Fruit fly (Drosophila melanogaster) whole organism, embryonic: ENCODE data around the gene sno.

Experiments used
- Awh ChIP-seq: fragments of 200-800 bp; sonication (Bioruptor generic); IDR thresholded peaks from 2 replicates; pipeline ENCODE4, ENCODE4 v1.3.6; 2022; ENCODE audit warnings: missing biosample characterization, missing genetic modification characterization
- Bgb ChIP-seq: fragments of 200-800 bp; sonication (Bioruptor generic); IDR thresholded peaks from 2 replicates; pipeline ENCODE4 v1.3.6; 2022; ENCODE audit warnings: missing biosample characterization, missing genetic modification characterization; ENCODE audit not compliant: partially characterized antibody
- Bteb2 ChIP-seq: fragments of 200-800 bp; sonication (Bioruptor generic); optimal IDR thresholded peaks from 2 replicates; lab custom pipeline; 2016; ENCODE audit warnings: missing biosample characterization, missing genetic modification characterization
- C15 ChIP-seq: fragments of 200-800 bp; sonication (Bioruptor generic); IDR thresholded peaks from 3 replicates; pipeline ENCODE4 v1.3.6; 2022; ENCODE audit warnings: missing biosample characterization, missing genetic modification characterization
- CG11247 ChIP-seq: fragments of 200-800 bp; sonication (Bioruptor generic); IDR thresholded peaks from 2 replicates; pipeline ENCODE4 v1.3.6; 2022; ENCODE audit warnings: missing biosample characterization, missing genetic modification characterization
- CG11560 ChIP-seq: fragments of 200-800 bp; sonication (Bioruptor generic); IDR thresholded peaks from 3 replicates; pipeline ENCODE4 v1.3.6; 2022; ENCODE audit warnings: missing biosample characterization, missing genetic modification characterization
- CG12236 ChIP-seq: fragments of 200-800 bp; sonication (Bioruptor generic); optimal IDR thresholded peaks from 2 replicates; lab custom pipeline; 2016; ENCODE audit warnings: missing biosample characterization, missing genetic modification characterization
- CG14050 ChIP-seq: fragments of 200-800 bp; sonication (Bioruptor generic); IDR thresholded peaks from 3 replicates; pipeline ENCODE4 v1.3.6; 2022; ENCODE audit warnings: missing biosample characterization, missing genetic modification characterization
- CG15514 ChIP-seq: fragments of 200-800 bp; sonication (Bioruptor generic); optimal IDR thresholded peaks from 3 replicates; lab custom pipeline; 2017; ENCODE audit warnings: missing biosample characterization, missing genetic modification characterization, mild to moderate bottlenecking, moderate library complexity, missing genetic modification reagents
- CG1603 ChIP-seq: fragments of 200-800 bp; sonication (Bioruptor generic); optimal IDR thresholded peaks from 2 replicates; lab custom pipeline; 2019; ENCODE audit warnings: missing biosample characterization, mild to moderate bottlenecking, missing genetic modification characterization, moderate library complexity
- CG30020 ChIP-seq: fragments of 200-800 bp; optimal IDR thresholded peaks from 2 replicates; lab custom pipeline; 2019; ENCODE audit warnings: missing biosample characterization, mild to moderate bottlenecking, missing genetic modification characterization, moderate library complexity
- CG3065 ChIP-seq: fragments of 200-800 bp; sonication (Bioruptor generic); optimal IDR thresholded peaks from 2 replicates; lab custom pipeline; 2016; ENCODE audit warnings: missing biosample characterization, missing genetic modification characterization
- CG31388 ChIP-seq: fragments of 200-800 bp; sonication (Bioruptor generic); optimal IDR thresholded peaks from 2 replicates; lab custom pipeline; 2016; ENCODE audit warnings: missing biosample characterization, missing genetic modification characterization
- CG32772 ChIP-seq: fragments of 200-800 bp; sonication (Bioruptor generic); IDR thresholded peaks from 2 replicates; pipeline ENCODE4 v1.3.6; 2022; ENCODE audit warnings: missing biosample characterization, missing genetic modification characterization
- CG3995 ChIP-seq: fragments of 200-800 bp; sonication (Bioruptor generic); optimal IDR thresholded peaks from 3 replicates; lab custom pipeline; 2016; ENCODE audit warnings: missing biosample characterization, missing genetic modification characterization
- CG4282 ChIP-seq: fragments of 200-800 bp; sonication (Bioruptor generic); optimal IDR thresholded peaks from 2 replicates; lab custom pipeline; 2016; ENCODE audit warnings: missing biosample characterization, missing genetic modification characterization
- CG4360 ChIP-seq: fragments of 200-800 bp; sonication (Bioruptor generic); IDR thresholded peaks from 2 replicates; pipeline ENCODE4 v1.3.6; 2022; ENCODE audit warnings: missing biosample characterization, missing genetic modification characterization
- CG7372 ChIP-seq: fragments of 200-800 bp; sonication (Bioruptor generic); IDR thresholded peaks from 2 replicates; pipeline ENCODE4 v1.3.6; 2022; ENCODE audit warnings: missing biosample characterization, missing genetic modification characterization
- CG7745 ChIP-seq: fragments of 200-800 bp; sonication (Bioruptor generic); optimal IDR thresholded peaks from 2 replicates; lab custom pipeline; 2018; ENCODE audit warnings: missing biosample characterization, mild to moderate bottlenecking, missing genetic modification characterization, moderate library complexity
- CG8281 ChIP-seq: fragments of 200-800 bp; sonication (Bioruptor generic); optimal IDR thresholded peaks from 2 replicates; lab custom pipeline; 2018; ENCODE audit warnings: missing biosample characterization, mild to moderate bottlenecking, missing genetic modification characterization, moderate library complexity
- CG8290 ChIP-seq, 3 experiments: fragments of 200-800 bp; sonication (Bioruptor generic); optimal IDR thresholded peaks; 2 replicates each; lab custom pipeline; 2016 to 2019; ENCODE audit warnings: missing biosample characterization in 3 of 3, missing genetic modification characterization in 3 of 3, mild to moderate bottlenecking in 2 of 3, moderate library complexity in 1 of 3
- CG8944 ChIP-seq: fragments of 200-800 bp; sonication (Bioruptor generic); optimal IDR thresholded peaks from 3 replicates; lab custom pipeline; 2016; ENCODE audit warnings: missing biosample characterization, missing genetic modification characterization
- CG9215 ChIP-seq: fragments of 200-800 bp; sonication (Bioruptor generic); IDR thresholded peaks from 2 replicates; pipeline ENCODE4 v1.3.6; 2022; ENCODE audit warnings: missing biosample characterization, missing genetic modification characterization
- CG9609 ChIP-seq: fragments of 200-800 bp; sonication (Bioruptor generic); optimal IDR thresholded peaks from 3 replicates; lab custom pipeline; 2016; ENCODE audit warnings: missing biosample characterization, missing genetic modification characterization
- CG9797 ChIP-seq: fragments of 200-800 bp; sonication (Bioruptor generic); optimal IDR thresholded peaks from 3 replicates; lab custom pipeline; 2018; ENCODE audit warnings: missing biosample characterization, mild to moderate bottlenecking, missing genetic modification characterization
- Doc3 ChIP-seq: fragments of 200-800 bp; sonication (Bioruptor generic); IDR thresholded peaks from 3 replicates; pipeline ENCODE4 v1.3.6; 2022; ENCODE audit warnings: missing biosample characterization, missing genetic modification characterization; ENCODE audit not compliant: partially characterized antibody
- ERR ChIP-seq: fragments of 200-800 bp; sonication (Bioruptor generic); optimal IDR thresholded peaks from 2 replicates; lab custom pipeline; 2016; ENCODE audit warnings: missing biosample characterization, missing genetic modification characterization
- Ets65A ChIP-seq: fragments of 200-800 bp; sonication (Bioruptor generic); peaks from one replicate; lab custom pipeline; 2016; ENCODE audit warnings: missing biosample characterization, missing genetic modification characterization
- HmgZ ChIP-seq: fragments of 200-800 bp; sonication (Bioruptor generic); optimal IDR thresholded peaks from 2 replicates; lab custom pipeline; 2018; ENCODE audit warnings: missing biosample characterization, mild to moderate bottlenecking, missing genetic modification characterization
- NFAT ChIP-seq: fragments of 200-800 bp; sonication (Bioruptor generic); IDR thresholded peaks from 2 replicates; pipeline ENCODE4 v1.3.6; 2022; ENCODE audit warnings: missing biosample characterization, missing genetic modification characterization
- Rfx ChIP-seq: fragments of 200-800 bp; sonication (Bioruptor generic); IDR thresholded peaks from 2 replicates; pipeline ENCODE4 v1.3.6; 2022; ENCODE audit warnings: missing biosample characterization, missing genetic modification characterization
- Spps ChIP-seq: fragments of 200-800 bp; sonication (Bioruptor generic); optimal IDR thresholded peaks from 2 replicates; lab custom pipeline; 2018; ENCODE audit warnings: missing biosample characterization, mild to moderate bottlenecking, missing genetic modification characterization
- Usf ChIP-seq: fragments of 200-800 bp; sonication (Bioruptor generic); optimal IDR thresholded peaks from 2 replicates; lab custom pipeline; 2017; ENCODE audit warnings: missing genotype, missing biosample characterization, missing genetic modification characterization
- Xbp1 ChIP-seq: fragments of 200-800 bp; sonication (Bioruptor generic); optimal IDR thresholded peaks from 3 replicates; lab custom pipeline; 2016; ENCODE audit warnings: missing biosample characterization, mild to moderate bottlenecking, missing genetic modification characterization
- bcd ChIP-seq: fragments of 200-800 bp; sonication (Bioruptor generic); optimal IDR thresholded peaks from 2 replicates; lab custom pipeline; 2017; ENCODE audit warnings: missing biosample characterization, mild to moderate bottlenecking, missing genetic modification characterization
- cad ChIP-seq: fragments of >200 bp; optimal IDR thresholded peaks from 2 replicates; lab custom pipeline; 2017; ENCODE audit warnings: missing biosample characterization, missing genetic modification characterization
- cg ChIP-seq: fragments of 200-800 bp; sonication (Bioruptor generic); optimal IDR thresholded peaks from 3 replicates; lab custom pipeline; 2019; ENCODE audit warnings: missing biosample characterization, mild to moderate bottlenecking, missing genetic modification characterization, moderate library complexity
- dmrt99B ChIP-seq: fragments of 200-800 bp; sonication (Bioruptor generic); optimal IDR thresholded peaks from 2 replicates; lab custom pipeline; 2018; ENCODE audit warnings: missing biosample characterization, mild to moderate bottlenecking, missing genetic modification characterization, moderate library complexity
- en ChIP-seq: fragments of 200-800 bp; sonication (Bioruptor generic); optimal IDR thresholded peaks from 2 replicates; lab custom pipeline; 2016; ENCODE audit warnings: missing biosample characterization, missing genetic modification characterization
- grau ChIP-seq: fragments of 200-800 bp; optimal IDR thresholded peaks from 3 replicates; lab custom pipeline; 2019; ENCODE audit warnings: missing biosample characterization, mild to moderate bottlenecking, missing genetic modification characterization, moderate library complexity
- kay ChIP-seq: fragments of 200-800 bp; sonication (Bioruptor generic); optimal IDR thresholded peaks from 2 replicates; lab custom pipeline; 2016; ENCODE audit warnings: missing biosample characterization, missing genetic modification characterization
- klu ChIP-seq: fragments of 200-800 bp; sonication (Bioruptor generic); IDR thresholded peaks from 2 replicates; pipeline ENCODE4 v1.3.6; 2022; ENCODE audit warnings: missing biosample characterization, missing genetic modification characterization
- kni ChIP-seq: fragments of 200-800 bp; sonication (Bioruptor generic); optimal IDR thresholded peaks from 3 replicates; lab custom pipeline; 2017; ENCODE audit warnings: mild to moderate bottlenecking, missing biosample characterization, missing genetic modification reagents, missing genetic modification characterization
- lbe ChIP-seq: fragments of 200-800 bp; sonication (Bioruptor generic); optimal IDR thresholded peaks from 2 replicates; lab custom pipeline; 2016; ENCODE audit warnings: missing biosample characterization, mild to moderate bottlenecking, missing genetic modification characterization
- onecut ChIP-seq: fragments of 200-800 bp; sonication (Bioruptor generic); IDR thresholded peaks from 2 replicates; pipeline ENCODE4 v1.3.6; 2022; ENCODE audit warnings: missing biosample characterization, missing genetic modification characterization
- pb ChIP-seq: fragments of 200-800 bp; sonication (Bioruptor generic); optimal IDR thresholded peaks from 3 replicates; lab custom pipeline; 2016; ENCODE audit warnings: missing biosample characterization, missing genetic modification characterization
- phol ChIP-seq: fragments of 200-800 bp; sonication (Bioruptor generic); optimal IDR thresholded peaks from 3 replicates; lab custom pipeline; 2018; ENCODE audit warnings: missing biosample characterization, mild to moderate bottlenecking, missing genetic modification characterization, moderate library complexity
- pita ChIP-seq: fragments of 200-800 bp; sonication (Bioruptor generic); optimal IDR thresholded peaks from 2 replicates; lab custom pipeline; 2017; ENCODE audit warnings: missing biosample characterization, mild to moderate bottlenecking, missing genetic modification characterization
- pnt ChIP-seq: fragments of 200-800 bp; sonication (Bioruptor generic); optimal IDR thresholded peaks from 3 replicates; lab custom pipeline; 2016; ENCODE audit warnings: missing biosample characterization, missing genetic modification characterization
- psq ChIP-seq: fragments of 200-800 bp; sonication (Bioruptor generic); optimal IDR thresholded peaks from 2 replicates; lab custom pipeline; 2017; ENCODE audit warnings: missing biosample characterization, missing genetic modification characterization
- repo ChIP-seq: fragments of 200-800 bp; sonication (Bioruptor generic); optimal IDR thresholded peaks from 2 replicates; lab custom pipeline; 2016; ENCODE audit warnings: missing biosample characterization, missing genetic modification characterization
- stwl ChIP-seq: fragments of 200-800 bp; sonication (Bioruptor generic); optimal IDR thresholded peaks from 3 replicates; lab custom pipeline; 2018; ENCODE audit warnings: missing biosample characterization, mild to moderate bottlenecking, missing genetic modification characterization, moderate library complexity
- twi ChIP-seq: fragments of 200-800 bp; optimal IDR thresholded peaks from 2 replicates; lab custom pipeline; 2019; ENCODE audit warnings: missing biosample characterization, mild to moderate bottlenecking, missing genetic modification characterization, moderate library complexity

sno gene

DNA sequence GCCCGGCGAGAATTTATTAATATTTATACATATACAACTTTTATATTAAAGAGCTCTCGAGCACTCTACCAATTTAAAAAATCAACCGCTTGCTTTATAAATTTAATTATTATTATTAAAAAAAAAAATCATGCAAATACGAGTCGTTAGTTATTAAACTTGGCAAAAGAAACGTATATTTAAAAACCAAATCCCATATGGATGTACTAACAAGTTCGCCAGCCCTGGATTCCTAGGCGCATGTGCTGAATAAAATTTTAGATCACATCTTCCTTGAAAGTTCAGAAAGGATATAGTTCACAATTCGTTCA, 47.2 kb upstream of the sno start, which contains the start of gene comt (continued):
- TF ChIP-seq CG7745 (no peak), stwl (tag; lab: Kevin White, UChicago) (peak; percentile 25), CG8281 (tag; lab: Kevin White, UChicago) (peak; percentile 1), Xbp1 (GFP tag; lab: Kevin White, UChicago) (peak; percentile 51), Bgb (GFP tag; lab: Robert Waterston, UW) (no peak), CG31388 (GFP tag; lab: Kevin White, UChicago) (no peak), bcd (no peak), repo (GFP tag; lab: Kevin White, UChicago) (no peak), phol (peak; percentile 75), Ets65A (GFP tag; lab: Kevin White, UChicago) (no peak), CG12236 (no peak), CG3995 (no peak), CG11560 (tag; lab: Robert Waterston, UW) (no peak), cg (GFP tag; lab: Kevin White, UChicago) (no peak), CG9797 (GFP tag; lab: Kevin White, UChicago) (no peak), psq (GFP tag; lab: Kevin White, UChicago) (no peak), C15 (GFP tag; lab: Robert Waterston, UW) (no peak), dmrt99B (tag; lab: Kevin White, UChicago) (no peak), CG9609 (GFP tag; lab: Kevin White, UChicago) (no peak), CG32772 (GFP tag; lab: Robert Waterston, UW) (0 out of 2 replicates have a peak, but pooled peaks have one; percentile 33), Doc3 (GFP tag; lab: Robert Waterston, UW) (no peak), grau (tag; lab: Kevin White, UChicago) (peak; percentile 65), cad (GFP tag; lab: Kevin White, UChicago) (no peak), Usf (GFP tag; lab: Kevin White, UChicago) (peak; percentile 38), CG9215 (no peak), Rfx (peak; percentile 42; the same call in 1 of the 2 replicates), Bteb2 (GFP tag; lab: Kevin White, UChicago) (no peak), pnt (GFP tag; lab: Kevin White, UChicago) (no peak), CG30020 (peak; percentile 31), pita (GFP tag; lab: Kevin White, UChicago) (no peak), CG15514 (GFP tag; lab: Kevin White, UChicago) (no peak), HmgZ (tag; lab: Kevin White, UChicago) (no peak), Spps (tag; lab: Kevin White, UChicago) (peak; percentile 46), en (GFP tag; lab: Kevin White, UChicago) (no peak), onecut (GFP tag; lab: Robert Waterston, UW) (no peak), CG8290 (GFP tag; optimal IDR thresholded peaks at IDR 0.05; lab: Kevin White, UChicago) (no peak), CG8290 (tag; optimal IDR thresholded peaks at IDR 0.05; lab: Kevin White, UChicago) (no peak), pb (GFP tag; lab: Kevin White, UChicago) (no peak), CG4282 (no peak), lbe (GFP tag; lab: Kevin White, UChicago) (no peak), CG11247 (GFP tag; lab: Robert Waterston, UW) (peak; percentile 53), kay (GFP tag; lab: Kevin White, UChicago) (no peak), CG4360 (no peak), NFAT (GFP tag; lab: Robert Waterston, UW) (no peak), CG14050 (GFP tag; lab: Robert Waterston, UW) (peak; percentile 49; the same call in 1 of the 3 replicates), Awh (GFP tag; lab: Robert Waterston, UW) (peak; percentile 74), twi (tag; lab: Kevin White, UChicago) (no peak), ERR (no peak), CG8944 (no peak), CG7372 (GFP tag; lab: Robert Waterston, UW) (no peak), kni (GFP tag; lab: Kevin White, UChicago) (no peak), CG3065 (GFP tag; lab: Kevin White, UChicago) (no peak), klu (GFP tag; lab: Robert Waterston, UW) (no peak), CG1603 (no peak)
